Worm (Caenorhabditis elegans): ENCODE measurements around the gene T06C12.14.

DNA sequence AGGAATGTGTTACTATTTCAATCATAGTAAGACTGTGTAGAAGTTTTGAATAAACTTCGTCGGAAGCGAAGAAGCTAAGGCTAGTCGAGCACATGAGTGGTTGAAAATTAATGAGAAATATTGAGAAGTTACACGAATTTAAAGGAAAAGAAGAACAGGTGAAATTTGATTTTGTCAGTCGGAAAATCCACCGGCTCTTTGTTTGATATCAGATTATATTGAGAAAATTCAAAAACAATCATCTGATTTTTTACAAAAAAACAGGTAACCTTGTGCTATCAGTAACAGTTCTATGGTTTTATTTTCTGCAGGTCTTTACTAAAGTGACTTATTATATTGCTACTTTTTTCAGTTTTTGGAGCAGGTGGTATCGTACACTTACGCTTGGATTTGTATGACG is 41.5 kb upstream of the T06C12.14 start, which contains the start of gene srh-148:
- no peak for TF ChIP-seq B0310.2 (tag; optimal IDR thresholded peaks at IDR 0.05)
- TF ChIP-seq aly-1 (tag; optimal IDR thresholded peaks at IDR 0.05) = no peak
- no peak for TF ChIP-seq tbx-11 (GFP tag; IDR thresholded peaks at IDR 0.05)
- TF ChIP-seq tra-4 (tag; optimal IDR thresholded peaks at IDR 0.05) = no peak
- no peak for TF ChIP-seq scrt-1 (GFP tag; IDR thresholded peaks at IDR 0.05)

Data from whole organism, early embryonic.